Fruit fly (Drosophila melanogaster): Measurements from ENCODE around the gene CG13288.

The CG13288 gene

dm6 chr3L:5881310-5882208, 25.6 kb upstream of the CG13288 start (continued):
- TF ChIP-seq CG14014 (GFP tag; IDR thresholded peaks at IDR 0.05) (peak; percentile 49; the same call in 1 of the 2 replicates), gfzf (GFP tag; optimal IDR thresholded peaks at IDR 0.05) (no peak), slp2 (GFP tag; optimal IDR thresholded peaks at IDR 0.05) (peak; percentile 29), Atf6 (GFP tag; IDR thresholded peaks at IDR 0.05) (peak; percentile 56; the same call in 1 of the 2 replicates), sna (GFP tag; IDR thresholded peaks at IDR 0.05; ENCODE audit: partially characterized antibody) (no peak), tna (GFP tag; IDR thresholded peaks at IDR 0.05; ENCODE audit: partially characterized antibody) (no peak), Six4 (GFP tag; optimal IDR thresholded peaks at IDR 0.05) (no peak), seq (GFP tag; IDR thresholded peaks at IDR 0.05) (peak; percentile 63; the same call in 1 of the 2 replicates), ems (GFP tag; optimal IDR thresholded peaks at IDR 0.05) (no peak), CG8281 (tag; optimal IDR thresholded peaks at IDR 0.05) (no peak), luna (GFP tag; optimal IDR thresholded peaks at IDR 0.05) (no peak), inv (GFP tag; IDR thresholded peaks at IDR 0.05; ENCODE audit: partially characterized antibody) (no peak), al (GFP tag; IDR thresholded peaks at IDR 0.05) (no peak), Jarid2 (GFP tag; optimal IDR thresholded peaks at IDR 0.05) (no peak), run (tag; optimal IDR thresholded peaks at IDR 0.05) (no peak), Tbp (GFP tag; optimal IDR thresholded peaks at IDR 0.05) (no peak), Mad (GFP tag; optimal IDR thresholded peaks at IDR 0.05) (no peak), salm (tag; optimal IDR thresholded peaks at IDR 0.05) (no peak), sqz (GFP tag; optimal IDR thresholded peaks at IDR 0.05) (no peak), CG8359 (GFP tag; optimal IDR thresholded peaks at IDR 0.05; ENCODE audit: borderline replicate concordance) (no peak), CG9727 (GFP tag; optimal IDR thresholded peaks at IDR 0.05) (peak; percentile 76), lilli (GFP tag; optimal IDR thresholded peaks at IDR 0.05) (no peak), sc (optimal IDR thresholded peaks at IDR 0.05) (no peak), sc (GFP tag; optimal IDR thresholded peaks at IDR 0.05) (peak; percentile 52), CG2678 (tag; optimal IDR thresholded peaks at IDR 0.05) (no peak), hbn (GFP tag; IDR thresholded peaks at IDR 0.05; ENCODE audit: partially characterized antibody) (no peak), CG4360 (GFP tag; IDR thresholded peaks at IDR 0.05) (no peak), HmgZ (tag; optimal IDR thresholded peaks at IDR 0.05) (no peak), Optix (GFP tag; IDR thresholded peaks at IDR 0.05) (no peak), CG7987 (GFP tag; optimal IDR thresholded peaks at IDR 0.05) (no peak), Dfd (GFP tag; optimal IDR thresholded peaks at IDR 0.05) (no peak), Camta (GFP tag; optimal IDR thresholded peaks at IDR 0.05) (peak; percentile 55), CG8089 (GFP tag; optimal IDR thresholded peaks at IDR 0.05) (peak; percentile 7), CG16813 (GFP tag; IDR thresholded peaks at IDR 0.05; ENCODE audit: partially characterized antibody) (no peak), CG17802 (tag; optimal IDR thresholded peaks at IDR 0.05) (no peak), jigr1 (GFP tag; IDR thresholded peaks at IDR 0.05) (no peak), nom (GFP tag; optimal IDR thresholded peaks at IDR 0.05) (no peak), crp (GFP tag; optimal IDR thresholded peaks at IDR 0.05) (peak in 1 of 2 experiments; percentile 7), CG3281 (GFP tag; optimal IDR thresholded peaks at IDR 0.05) (no peak), CG9817 (tag; optimal IDR thresholded peaks at IDR 0.05) (peak; percentile 14), scrt (GFP tag; optimal IDR thresholded peaks at IDR 0.05) (no peak), CG12659 (GFP tag; optimal IDR thresholded peaks at IDR 0.05) (peak; percentile 68), CG16815 (GFP tag; optimal IDR thresholded peaks at IDR 0.05) (peak; percentile 45), sens (GFP tag) (peak; percentile 97), CG14667 (GFP tag; IDR thresholded peaks at IDR 0.05) (no peak), CG10565 (GFP tag; optimal IDR thresholded peaks at IDR 0.05) (no peak), CG18011 (GFP tag; optimal IDR thresholded peaks at IDR 0.05) (no peak), Awh (GFP tag; IDR thresholded peaks at IDR 0.05) (no peak)
